Worm (Caenorhabditis elegans) whole organism, L4/young adult: ENCODE data around the gene E03H12.4.

Source experiments
- W03F9.2 ChIP-seq: fragments of 150-350 bp; optimal IDR thresholded peaks from 2 replicates; lab custom pipeline; 2014; ENCODE audit warnings: missing biosample characterization, missing genetic modification characterization
- dao-5 ChIP-seq: sonication (generic microtip); optimal IDR thresholded peaks from 2 replicates; lab custom pipeline; 2016; ENCODE audit warnings: missing genotype, missing genetic modification characterization, moderate library complexity, missing compliant biosample characterization

DNA sequence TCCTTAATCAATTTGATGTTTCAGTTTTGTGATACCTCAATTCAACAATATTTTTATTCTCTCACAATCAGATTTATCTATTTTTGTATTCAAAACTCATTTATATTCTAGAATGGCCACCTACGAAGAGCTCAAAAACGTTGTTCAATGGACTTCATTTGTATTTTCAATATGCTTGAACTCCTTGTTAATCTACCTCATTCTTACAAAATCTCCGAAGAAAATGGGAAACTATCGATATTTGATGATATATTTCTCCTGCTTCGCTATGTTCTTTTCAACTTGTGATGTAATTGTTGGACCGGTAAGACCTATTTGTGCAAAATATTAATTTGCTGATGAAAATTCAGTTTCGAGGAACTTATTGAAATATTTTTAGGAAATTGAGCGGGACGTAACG, 21.8 kb upstream of the E03H12.4 start, which contains the start of gene str-164:
- TF ChIP-seq W03F9.2 (tag; lab: Kevin White, UChicago) (no peak), dao-5 (tag; lab: Kevin White, UChicago) (no peak)
